Fruit fly (Drosophila melanogaster): ENCODE measurements around the gene Hsp26.

dm6 chr3L:9401354-9402156 lies 24.3 kb upstream of the Hsp26 start:
- TF ChIP-seq CG4820 (GFP tag; optimal IDR thresholded peaks at IDR 0.05) (no peak), CG12219 (GFP tag; optimal IDR thresholded peaks at IDR 0.05) (no peak), CG10979 (tag; optimal IDR thresholded peaks at IDR 0.05) (no peak), CG9727 (GFP tag; optimal IDR thresholded peaks at IDR 0.05) (no peak)
